Worm (Caenorhabditis elegans) whole organism, mixed stage, embryonic: Measurements from ENCODE around the gene asp-12.
A peak's percentile ranks its signal among the peaks of the same experiment; 100 is the strongest.

Source experiments
- M03D4.4 ChIP-seq: sonication (generic microtip); optimal IDR thresholded peaks from 2 replicates; lab custom pipeline; 2017; ENCODE audit warnings: mild to moderate bottlenecking, missing genetic modification characterization, missing compliant biosample characterization
- bed-3 ChIP-seq: fragments of 200-800 bp; sonication (Bioruptor generic); optimal IDR thresholded peaks from 3 replicates; lab custom pipeline; 2018; ENCODE audit warnings: mild to moderate bottlenecking, missing genetic modification characterization, moderate library complexity, missing compliant biosample characterization
- blmp-1 ChIP-seq: fragments of 150-350 bp; optimal IDR thresholded peaks from 2 replicates; lab custom pipeline; 2014; ENCODE audit warnings: missing biosample characterization, missing genetic modification characterization
- ceh-39 ChIP-seq: fragments of 150-350 bp; optimal IDR thresholded peaks from 2 replicates; lab custom pipeline; 2014; ENCODE audit warnings: missing biosample characterization, missing genetic modification characterization
- ceh-43 ChIP-seq: fragments of 200-800 bp; sonication (Bioruptor generic); optimal IDR thresholded peaks from 2 replicates; lab custom pipeline; 2018; ENCODE audit warnings: mild to moderate bottlenecking, missing genetic modification characterization, moderate library complexity, missing compliant biosample characterization
- ceh-83 ChIP-seq: fragments of 200-800 bp; sonication (Bioruptor generic); optimal IDR thresholded peaks from 2 replicates; lab custom pipeline; 2018; ENCODE audit warnings: mild to moderate bottlenecking, missing genetic modification characterization, missing compliant biosample characterization
- ces-1 ChIP-seq: fragments of 150-350 bp; optimal IDR thresholded peaks from 2 replicates; lab custom pipeline; 2014; ENCODE audit warnings: missing biosample characterization, missing genetic modification reagents, missing genetic modification characterization
- cnd-1 ChIP-seq: fragments of 200-800 bp; sonication (Bioruptor generic); optimal IDR thresholded peaks from 2 replicates; lab custom pipeline; 2018; ENCODE audit warnings: mild to moderate bottlenecking, missing genetic modification characterization, missing compliant biosample characterization
- drap-1 ChIP-seq: fragments of 200-800 bp; sonication (Bioruptor generic); optimal IDR thresholded peaks from 3 replicates; lab custom pipeline; 2018; ENCODE audit warnings: mild to moderate bottlenecking, missing genetic modification characterization, missing compliant biosample characterization
- elt-1 ChIP-seq: sonication (generic microtip); optimal IDR thresholded peaks from 2 replicates; lab custom pipeline; 2017; ENCODE audit warnings: missing genetic modification characterization, mild to moderate bottlenecking, missing compliant biosample characterization, antibody characterized with exemption, moderate library complexity, borderline replicate concordance; ENCODE audit not compliant: insufficient read depth
- elt-3 ChIP-seq: fragments of 150-350 bp; optimal IDR thresholded peaks from 2 replicates; lab custom pipeline; 2014; ENCODE audit warnings: missing biosample characterization, missing genetic modification characterization
- flh-1 ChIP-seq: fragments of 200-800 bp; sonication (Bioruptor generic); optimal IDR thresholded peaks from 2 replicates; lab custom pipeline; 2018; ENCODE audit warnings: mild to moderate bottlenecking, missing genetic modification characterization, moderate library complexity, missing compliant biosample characterization
- ham-2 ChIP-seq: fragments of 200-800 bp; sonication (Bioruptor generic); optimal IDR thresholded peaks from 2 replicates; lab custom pipeline; 2018; ENCODE audit warnings: mild to moderate bottlenecking, missing genetic modification characterization, missing compliant biosample characterization
- hlh-1 ChIP-seq: fragments of 150-350 bp; optimal IDR thresholded peaks from 2 replicates; lab custom pipeline; 2014; ENCODE audit warnings: missing biosample characterization, missing genetic modification reagents, missing genetic modification characterization
- lin-13 ChIP-seq: fragments of 150-350 bp; optimal IDR thresholded peaks from 2 replicates; lab custom pipeline; 2014; ENCODE audit warnings: missing biosample characterization, missing genetic modification characterization
- lin-32 ChIP-seq: fragments of 200-800 bp; sonication (Bioruptor generic); optimal IDR thresholded peaks from 2 replicates; lab custom pipeline; 2018; ENCODE audit warnings: mild to moderate bottlenecking, missing genetic modification characterization, missing compliant biosample characterization
- lsy-2 ChIP-seq: fragments of 150-350 bp; optimal IDR thresholded peaks from 2 replicates; lab custom pipeline; 2014; ENCODE audit warnings: missing biosample characterization, missing genetic modification characterization
- mab-5 ChIP-seq: fragments of 150-350 bp; optimal IDR thresholded peaks from 2 replicates; lab custom pipeline; 2014; ENCODE audit warnings: missing biosample characterization, missing genetic modification characterization
- mep-1 ChIP-seq: fragments of 150-350 bp; optimal IDR thresholded peaks from 2 replicates; lab custom pipeline; 2017; ENCODE audit warnings: missing biosample characterization, missing genetic modification reagents, missing genetic modification characterization, inconsistent platforms
- mls-2 ChIP-seq: sonication (generic microtip); optimal IDR thresholded peaks from 2 replicates; lab custom pipeline; 2016; ENCODE audit warnings: mild to moderate bottlenecking, missing genetic modification characterization, moderate library complexity, missing compliant biosample characterization
- nhr-12 ChIP-seq: fragments of 150-350 bp; optimal IDR thresholded peaks from 2 replicates; lab custom pipeline; 2014; ENCODE audit warnings: missing biosample characterization, missing genetic modification characterization
- nhr-2 ChIP-seq: fragments of 150-350 bp; optimal IDR thresholded peaks from 2 replicates; lab custom pipeline; 2014; ENCODE audit warnings: missing biosample characterization, missing genetic modification characterization
- nhr-237 ChIP-seq: fragments of 150-350 bp; optimal IDR thresholded peaks from 2 replicates; lab custom pipeline; 2014; ENCODE audit warnings: missing biosample characterization, missing genetic modification characterization
- nhr-28 ChIP-seq: fragments of 150-350 bp; optimal IDR thresholded peaks from 2 replicates; lab custom pipeline; 2014; ENCODE audit warnings: missing biosample characterization, missing genetic modification characterization
- nhr-76 ChIP-seq: sonication (generic microtip); optimal IDR thresholded peaks from 2 replicates; lab custom pipeline; 2017; ENCODE audit warnings: missing biosample characterization, missing genetic modification characterization
- pha-4 ChIP-seq: fragments of 150-350 bp; optimal IDR thresholded peaks from 2 replicates; lab custom pipeline; 2018; ENCODE audit warnings: missing biosample characterization, missing genetic modification reagents, missing genetic modification characterization
- sem-2 ChIP-seq: fragments of 200-800 bp; sonication (Bioruptor generic); optimal IDR thresholded peaks from 2 replicates; lab custom pipeline; 2018; ENCODE audit warnings: mild to moderate bottlenecking, missing genetic modification characterization, missing compliant biosample characterization
- snpc-4 ChIP-seq: fragments of 150-350 bp; optimal IDR thresholded peaks from 2 replicates; lab custom pipeline; 2014; ENCODE audit warnings: missing biosample characterization, missing genetic modification characterization
- sptf-1 ChIP-seq: sonication (generic microtip); optimal IDR thresholded peaks from 2 replicates; lab custom pipeline; 2017; ENCODE audit warnings: mild to moderate bottlenecking, missing genetic modification characterization, moderate library complexity, missing compliant biosample characterization
- tbx-8 ChIP-seq: fragments of 200-800 bp; sonication (Bioruptor generic); optimal IDR thresholded peaks from 2 replicates; lab custom pipeline; 2018; ENCODE audit warnings: mild to moderate bottlenecking, missing genetic modification characterization, moderate library complexity, missing compliant biosample characterization
- unc-120 ChIP-seq: sonication (generic microtip); optimal IDR thresholded peaks from 2 replicates; lab custom pipeline; 2017; ENCODE audit warnings: missing genetic modification characterization, missing compliant biosample characterization; ENCODE audit not compliant: poor library complexity, severe bottlenecking
- unc-39 ChIP-seq: fragments of 150-350 bp; optimal IDR thresholded peaks from 2 replicates; lab custom pipeline; 2014; ENCODE audit warnings: missing biosample characterization, missing genetic modification characterization
- unc-62 ChIP-seq: fragments of 150-350 bp; optimal IDR thresholded peaks from 2 replicates; lab custom pipeline; 2014; ENCODE audit warnings: missing biosample characterization, missing genetic modification reagents, missing genetic modification characterization
- zip-8 ChIP-seq: fragments of 150-350 bp; optimal IDR thresholded peaks from 2 replicates; lab custom pipeline; 2014; ENCODE audit warnings: missing biosample characterization, missing genetic modification characterization
- ztf-11 ChIP-seq: fragments of 150-350 bp; optimal IDR thresholded peaks from 2 replicates; lab custom pipeline; 2014; ENCODE audit warnings: missing biosample characterization, missing genetic modification characterization

The asp-12 gene

DNA sequence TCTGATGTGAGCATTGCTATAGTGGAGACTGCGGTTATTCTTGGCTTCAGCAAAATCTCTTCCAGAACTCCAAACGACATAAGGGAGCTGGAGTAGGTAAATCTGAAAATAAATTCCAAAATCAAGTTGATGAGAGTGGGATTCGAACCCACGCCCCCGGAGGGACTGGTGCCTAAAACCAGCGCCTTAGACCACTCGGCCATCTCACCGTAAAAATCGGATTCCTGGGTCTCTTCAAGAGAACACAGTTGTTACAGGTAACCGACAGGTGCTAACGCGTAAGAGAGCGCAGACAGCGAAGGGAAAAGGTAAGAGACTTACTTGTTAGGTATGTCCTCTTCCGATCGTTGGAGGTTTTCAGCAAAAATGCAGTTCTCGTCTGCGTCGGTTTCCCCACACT lies 33.7 kb upstream of the asp-12 start:
- TF ChIP-seq nhr-12 (tag; lab: Kevin White, UChicago) (no peak), zip-8 (tag; lab: Kevin White, UChicago) (no peak), ham-2 (GFP tag; lab: Kevin White, UChicago) (peak; percentile 45), sem-2 (GFP tag; lab: Kevin White, UChicago) (no peak), elt-3 (tag; lab: Kevin White, UChicago) (no peak), ceh-39 (no peak), mep-1 (tag; lab: Kevin White, UChicago) (no peak), M03D4.4 (tag; lab: Kevin White, UChicago) (peak; percentile 57), ces-1 (GFP tag; lab: Kevin White, UChicago) (no peak), ceh-43 (no peak), drap-1 (GFP tag; lab: Kevin White, UChicago) (peak; percentile 45), hlh-1 (tag; lab: Kevin White, UChicago) (peak; percentile 71), sptf-1 (tag; lab: Kevin White, UChicago) (no peak), nhr-237 (tag; lab: Kevin White, UChicago) (no peak), ceh-83 (peak; percentile 74), blmp-1 (tag; lab: Kevin White, UChicago) (no peak), bed-3 (no peak), lin-13 (tag; lab: Kevin White, UChicago) (no peak), ztf-11 (tag; lab: Kevin White, UChicago) (no peak), mls-2 (tag; lab: Kevin White, UChicago) (no peak), nhr-76 (tag; lab: Kevin White, UChicago) (no peak), lin-32 (GFP tag; lab: Kevin White, UChicago) (peak; percentile 18), nhr-2 (tag; lab: Kevin White, UChicago) (no peak), flh-1 (GFP tag; lab: Kevin White, UChicago) (no peak), mab-5 (tag; lab: Kevin White, UChicago) (no peak), unc-62 (no peak), pha-4 (no peak), unc-39 (no peak), elt-1 (tag; lab: Kevin White, UChicago) (no peak), cnd-1 (tag; lab: Kevin White, UChicago) (peak; percentile 46), unc-120 (tag; lab: Kevin White, UChicago) (no peak), snpc-4 (tag; lab: Kevin White, UChicago) (no peak), nhr-28 (tag; lab: Kevin White, UChicago) (no peak), lsy-2 (tag; lab: Kevin White, UChicago) (no peak), tbx-8 (GFP tag; lab: Kevin White, UChicago) (no peak)

DNA sequence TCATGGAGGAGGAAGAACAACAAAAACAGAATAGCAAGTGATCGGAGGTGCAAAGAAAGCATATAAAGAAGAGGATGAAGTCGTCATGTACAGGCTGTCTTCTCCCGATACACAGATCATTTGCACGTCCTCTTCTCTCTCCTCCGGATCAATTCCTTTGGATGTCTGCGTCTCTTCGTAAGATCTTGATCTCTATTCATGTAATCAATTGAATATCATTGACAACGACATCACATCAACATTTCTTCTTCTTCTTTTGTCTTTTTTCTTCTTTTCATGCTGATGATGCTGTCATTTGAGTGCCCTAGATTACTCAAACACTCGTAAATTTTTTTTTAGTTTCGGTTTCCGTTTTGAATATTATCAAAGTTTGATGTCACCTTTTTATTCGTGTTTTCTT lies 30.7 kb upstream of the asp-12 start, which contains the start of gene rol-3:
rol-3 (minus strand) TSS at position 120 of the 400 bp plus-strand sequence.
- TF ChIP-seq mab-5 (tag; lab: Kevin White, UChicago): no peak
- TF ChIP-seq nhr-2 (tag; lab: Kevin White, UChicago): no peak
- TF ChIP-seq mls-2 (tag; lab: Kevin White, UChicago): no peak
- TF ChIP-seq mep-1 (tag; lab: Kevin White, UChicago): no peak
- no peak for TF ChIP-seq ham-2 (GFP tag; lab: Kevin White, UChicago)
- no peak for TF ChIP-seq lin-32 (GFP tag; lab: Kevin White, UChicago)
- no peak for TF ChIP-seq nhr-12 (tag; lab: Kevin White, UChicago)
- no peak for TF ChIP-seq ceh-83
- TF ChIP-seq hlh-1 (tag; lab: Kevin White, UChicago): no peak
- TF ChIP-seq sptf-1 (tag; lab: Kevin White, UChicago): no peak

DNA sequence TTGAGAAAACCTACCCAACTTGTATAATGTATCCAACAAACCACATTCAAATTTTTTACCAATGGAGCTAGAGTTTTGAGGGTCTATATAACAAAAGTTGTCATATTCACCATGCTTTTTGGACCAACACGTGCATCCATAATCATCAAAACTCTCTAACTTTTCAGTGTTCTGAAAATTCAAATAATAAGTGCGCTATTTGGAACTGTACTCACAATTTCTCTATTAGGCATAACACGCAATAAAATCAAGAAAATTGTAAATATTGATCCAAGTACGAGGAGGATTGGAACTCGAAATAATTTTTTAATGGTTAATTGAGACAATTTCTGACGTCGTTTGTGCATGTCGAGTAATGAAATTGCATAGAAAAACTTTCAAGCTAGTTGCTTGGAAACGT lies 29.1 kb upstream of the asp-12 start, which contains the start of gene C16D9.3:
C16D9.3 (minus strand) TSS at position 101 of the 400 bp plus-strand sequence.
- no peak for TF ChIP-seq ces-1 (GFP tag; lab: Kevin White, UChicago)
- no peak for TF ChIP-seq mls-2 (tag; lab: Kevin White, UChicago)
- no peak for TF ChIP-seq cnd-1 (tag; lab: Kevin White, UChicago)
- TF ChIP-seq nhr-237 (tag; lab: Kevin White, UChicago): no peak
- TF ChIP-seq blmp-1 (tag; lab: Kevin White, UChicago): no peak
- TF ChIP-seq lsy-2 (tag; lab: Kevin White, UChicago): no peak
- TF ChIP-seq M03D4.4 (tag; lab: Kevin White, UChicago): no peak
- TF ChIP-seq nhr-76 (tag; lab: Kevin White, UChicago): no peak
